Worm (Caenorhabditis elegans) whole organism, L3 larva: ENCODE data around the gene lgc-22.

Source experiments
- R02D3.7 ChIP-seq: fragments of 150-350 bp; optimal IDR thresholded peaks from 2 replicates; lab custom pipeline; 2014; ENCODE audit warnings: missing biosample characterization, missing genetic modification characterization
- ZK546.5 ChIP-seq: sonication (generic microtip); optimal IDR thresholded peaks from 2 replicates; lab custom pipeline; 2017; ENCODE audit warnings: missing biosample characterization, missing genetic modification characterization
- ama-1 ChIP-seq: fragments of 150-350 bp; optimal IDR thresholded peaks from 2 replicates; lab custom pipeline; 2018
- ceh-16 ChIP-seq: sonication (generic microtip); optimal IDR thresholded peaks from 2 replicates; lab custom pipeline; 2017; ENCODE audit warnings: missing biosample characterization, missing genetic modification characterization
- ceh-28 ChIP-seq: fragments of 150-350 bp; optimal IDR thresholded peaks from 2 replicates; lab custom pipeline; 2014; ENCODE audit warnings: missing biosample characterization, missing genetic modification reagents, missing genetic modification characterization
- daf-12 ChIP-seq: fragments of 150-350 bp; optimal IDR thresholded peaks from 2 replicates; lab custom pipeline; 2014; ENCODE audit warnings: missing biosample characterization, missing genetic modification reagents, missing genetic modification characterization
- egl-27 ChIP-seq: sonication (generic microtip); optimal IDR thresholded peaks from 4 replicates; lab custom pipeline; 2017; ENCODE audit warnings: missing biosample characterization, missing genetic modification reagents, missing genetic modification characterization
- egl-5 ChIP-seq: fragments of 150-350 bp; optimal IDR thresholded peaks from 2 replicates; lab custom pipeline; 2017; ENCODE audit warnings: missing biosample characterization, missing genetic modification reagents, missing genetic modification characterization, inconsistent platforms
- elt-1 ChIP-seq: fragments of 150-350 bp; optimal IDR thresholded peaks from 2 replicates; lab custom pipeline; 2014; ENCODE audit warnings: missing biosample characterization, missing genetic modification characterization
- elt-2 ChIP-seq: sonication (generic microtip); optimal IDR thresholded peaks from 2 replicates; lab custom pipeline; 2016; ENCODE audit warnings: missing genetic modification reagents, mild to moderate bottlenecking, missing genetic modification characterization, missing compliant biosample characterization
- elt-3 ChIP-seq, 3 experiments: fragments of 150-350 bp in 1 of 3; sonication (generic microtip) in 2 of 3; optimal IDR thresholded peaks; 2 replicates in 2 of 3; 4 replicates in 1 of 3; lab custom pipeline; 2014 to 2017; ENCODE audit warnings: missing biosample characterization in 3 of 3, missing genetic modification characterization in 3 of 3
- eor-1 ChIP-seq, 2 experiments: fragments of 150-350 bp; optimal IDR thresholded peaks; 2 replicates each; lab custom pipeline; 2014 to 2018; ENCODE audit warnings: missing biosample characterization in 2 of 2, missing genetic modification characterization in 2 of 2
- fkh-2 ChIP-seq: fragments of 150-350 bp; optimal IDR thresholded peaks from 2 replicates; lab custom pipeline; 2014; ENCODE audit warnings: missing biosample characterization, missing genetic modification reagents, missing genetic modification characterization
- lin-15B ChIP-seq: fragments of 150-350 bp; optimal IDR thresholded peaks from 2 replicates; lab custom pipeline; 2014; ENCODE audit warnings: missing biosample characterization, missing genetic modification characterization
- lin-39 ChIP-seq: fragments of 150-350 bp; optimal IDR thresholded peaks from 2 replicates; lab custom pipeline; 2018; ENCODE audit warnings: missing biosample characterization, missing genetic modification reagents, missing genetic modification characterization
- lsy-12 ChIP-seq: sonication (generic microtip); optimal IDR thresholded peaks from 2 replicates; lab custom pipeline; 2016; ENCODE audit warnings: mild to moderate bottlenecking, missing genetic modification characterization, missing compliant biosample characterization
- mdl-1 ChIP-seq: fragments of 150-350 bp; optimal IDR thresholded peaks from 2 replicates; lab custom pipeline; 2014; ENCODE audit warnings: missing biosample characterization, missing genetic modification characterization
- mml-1 ChIP-seq: fragments of 150-350 bp; sonication (generic microtip); optimal IDR thresholded peaks from 3 replicates; lab custom pipeline; 2014; ENCODE audit warnings: missing biosample characterization, missing genetic modification characterization
- nfya-1 ChIP-seq: sonication (generic microtip); optimal IDR thresholded peaks from 2 replicates; lab custom pipeline; 2017; ENCODE audit warnings: missing genetic modification characterization, mild to moderate bottlenecking, missing compliant biosample characterization, antibody characterized with exemption, moderate library complexity; ENCODE audit not compliant: insufficient read depth
- nhr-11 ChIP-seq: fragments of 150-350 bp; optimal IDR thresholded peaks from 2 replicates; lab custom pipeline; 2014; ENCODE audit warnings: missing biosample characterization, missing genetic modification characterization
- nhr-12 ChIP-seq: fragments of 150-350 bp; optimal IDR thresholded peaks from 2 replicates; lab custom pipeline; 2014; ENCODE audit warnings: missing biosample characterization, missing genetic modification characterization
- nhr-25 ChIP-seq: sonication (generic microtip); optimal IDR thresholded peaks from 2 replicates; lab custom pipeline; 2017; ENCODE audit warnings: missing biosample characterization, missing genetic modification characterization
- nhr-28 ChIP-seq: fragments of 150-350 bp; optimal IDR thresholded peaks from 2 replicates; lab custom pipeline; 2014; ENCODE audit warnings: missing biosample characterization, missing genetic modification characterization
- nhr-43 ChIP-seq: sonication (generic microtip); optimal IDR thresholded peaks from 2 replicates; lab custom pipeline; 2016; ENCODE audit warnings: mild to moderate bottlenecking, missing genetic modification characterization, missing compliant biosample characterization; ENCODE audit not compliant: poor library complexity, severe bottlenecking
- nhr-67 ChIP-seq: fragments of 150-350 bp; optimal IDR thresholded peaks from 2 replicates; lab custom pipeline; 2014; ENCODE audit warnings: missing biosample characterization, missing genetic modification characterization
- nhr-76 ChIP-seq: fragments of 150-350 bp; sonication (generic microtip); optimal IDR thresholded peaks from 5 replicates; lab custom pipeline; 2014; ENCODE audit warnings: missing biosample characterization, missing genetic modification characterization
- nhr-77 ChIP-seq: fragments of 150-350 bp; optimal IDR thresholded peaks from 2 replicates; lab custom pipeline; 2014; ENCODE audit warnings: missing biosample characterization, missing genetic modification characterization
- pha-4 ChIP-seq: fragments of 150-350 bp; optimal IDR thresholded peaks from 2 replicates; lab custom pipeline; 2014; ENCODE audit warnings: missing biosample characterization, missing genetic modification reagents, missing genetic modification characterization
- pqm-1 ChIP-seq: fragments of 150-350 bp; optimal IDR thresholded peaks from 2 replicates; lab custom pipeline; 2017; ENCODE audit warnings: missing biosample characterization, missing genetic modification characterization, inconsistent platforms
- sea-2 ChIP-seq: fragments of 150-350 bp; sonication (generic microtip); optimal IDR thresholded peaks from 4 replicates; lab custom pipeline; 2014; ENCODE audit warnings: missing biosample characterization, missing genetic modification reagents, missing genetic modification characterization
- skn-1 ChIP-seq: fragments of 150-350 bp; optimal IDR thresholded peaks from 2 replicates; lab custom pipeline; 2014; ENCODE audit warnings: missing biosample characterization, missing genetic modification characterization
- snpc-4 ChIP-seq: fragments of 150-350 bp; optimal IDR thresholded peaks from 2 replicates; lab custom pipeline; 2014; ENCODE audit warnings: missing biosample characterization, missing genetic modification characterization
- tbx-2 ChIP-seq: sonication (generic microtip); optimal IDR thresholded peaks from 2 replicates; lab custom pipeline; 2016; ENCODE audit warnings: mild to moderate bottlenecking, missing genetic modification characterization, missing compliant biosample characterization
- unc-39 ChIP-seq: sonication (generic microtip); optimal IDR thresholded peaks from 4 replicates; lab custom pipeline; 2017; ENCODE audit warnings: missing biosample characterization, missing genetic modification characterization
- ztf-11 ChIP-seq: fragments of 150-350 bp; optimal IDR thresholded peaks from 2 replicates; lab custom pipeline; 2014; ENCODE audit warnings: missing biosample characterization, missing genetic modification characterization
- ztf-4 ChIP-seq: fragments of 150-350 bp; optimal IDR thresholded peaks from 2 replicates; lab custom pipeline; 2014; ENCODE audit warnings: missing biosample characterization, missing genetic modification characterization

The lgc-22 gene

ce11 chrIV:4272167-4272566 is 28.9 kb upstream of the lgc-22 start, which contains the start of gene F36A4.1:
F36A4.1 (plus strand) TSS chrIV:4272467.
- TF ChIP-seq mml-1 = no peak
- TF ChIP-seq nfya-1 (tag; lab: Kevin White, UChicago) = no peak
- no peak for TF ChIP-seq ztf-11 (tag; lab: Kevin White, UChicago)
- no peak for TF ChIP-seq lsy-12 (tag; lab: Kevin White, UChicago)
- TF ChIP-seq sea-2 = no peak
- no peak for TF ChIP-seq nhr-76 (tag; lab: Kevin White, UChicago)
- TF ChIP-seq eor-1 (tag; optimal IDR thresholded peaks at IDR 0.05; lab: Kevin White, UChicago) = no peak
- TF ChIP-seq nhr-67 (tag; lab: Kevin White, UChicago) = no peak

ce11 chrIV:4277694-4278093 is 23.4 kb upstream of the lgc-22 start, which contains the start of gene nhr-78:
nhr-78 (minus strand) TSS chrIV:4277875.
- TF ChIP-seq unc-39 (tag; lab: Kevin White, UChicago) (no peak), tbx-2 (tag; lab: Kevin White, UChicago) (no peak), lin-15B (tag; lab: Kevin White, UChicago) (no peak), mdl-1 (tag; lab: Kevin White, UChicago) (no peak), nhr-77 (no peak), pqm-1 (peak; percentile 23), nhr-11 (tag; lab: Kevin White, UChicago) (no peak), ztf-4 (no peak), lsy-12 (tag; lab: Kevin White, UChicago) (no peak), daf-12 (tag; lab: Kevin White, UChicago) (no peak), ceh-28 (tag; lab: Kevin White, UChicago) (peak; percentile 52), ceh-16 (tag; lab: Kevin White, UChicago) (no peak), elt-2 (tag; lab: Kevin White, UChicago) (peak; percentile 27), egl-5 (no peak)
- TF ChIP-seq, all 47 proteins: peak for 3

ce11 chrIV:4284020-4284419 is 17.1 kb upstream of the lgc-22 start, which contains the start of gene F15E6.6:
F15E6.6 (minus strand) TSS chrIV:4284120.
- TF ChIP-seq skn-1 (tag; lab: Kevin White, UChicago) (no peak), nhr-28 (tag; lab: Kevin White, UChicago) (no peak), fkh-2 (tag; lab: Kevin White, UChicago) (no peak), nhr-43 (tag; lab: Kevin White, UChicago) (no peak), lsy-12 (tag; lab: Kevin White, UChicago) (no peak), snpc-4 (tag; lab: Kevin White, UChicago) (no peak), tbx-2 (tag; lab: Kevin White, UChicago) (no peak), nhr-12 (tag; lab: Kevin White, UChicago) (no peak), R02D3.7 (tag; lab: Kevin White, UChicago) (no peak), elt-3 (tag; optimal IDR thresholded peaks at IDR 0.05; lab: Kevin White, UChicago) (no peak), nhr-11 (tag; lab: Kevin White, UChicago) (no peak), egl-5 (no peak), egl-27 (tag; lab: Kevin White, UChicago) (no peak), nhr-76 (tag; lab: Kevin White, UChicago) (no peak)

- TF ChIP-seq pha-4 (tag; lab: Kevin White, UChicago) = no peak
- TF ChIP-seq ZK546.5 = no peak
- no peak for TF ChIP-seq lin-39 (tag; lab: Kevin White, UChicago)
- TF ChIP-seq lsy-12 (tag; lab: Kevin White, UChicago) = no peak
- peak; percentile 64 for TF ChIP-seq elt-2 (tag; lab: Kevin White, UChicago)
- TF ChIP-seq unc-39 (tag; lab: Kevin White, UChicago) = no peak
- no peak for TF ChIP-seq lin-15B (tag; lab: Kevin White, UChicago)
- TF ChIP-seq pqm-1 = peak; percentile 48
- TF ChIP-seq ama-1 = no peak
- no peak for TF ChIP-seq nhr-67 (tag; lab: Kevin White, UChicago)
- no peak for TF ChIP-seq ztf-11 (tag; lab: Kevin White, UChicago)
- TF ChIP-seq daf-12 (tag; lab: Kevin White, UChicago) = no peak
- no peak for TF ChIP-seq nhr-25 (tag; lab: Kevin White, UChicago)
- TF ChIP-seq nhr-11 (tag; lab: Kevin White, UChicago) = no peak
- TF ChIP-seq elt-1 = no peak
These were observed 16.1 kb upstream of the lgc-22 start for ce11 chrIV:4284989-4285388.
